Worm (Caenorhabditis elegans) whole organism, L4/young adult: ENCODE data around the gene T07E3.4.

Source experiments
- W03F9.2 ChIP-seq: fragments of 150-350 bp; optimal IDR thresholded peaks from 2 replicates; lab custom pipeline; 2014; ENCODE audit warnings: missing biosample characterization, missing genetic modification characterization
- dao-5 ChIP-seq: sonication (generic microtip); optimal IDR thresholded peaks from 2 replicates; lab custom pipeline; 2016; ENCODE audit warnings: missing genotype, missing genetic modification characterization, moderate library complexity, missing compliant biosample characterization
- him-1 ChIP-seq: sonication (generic microtip); optimal IDR thresholded peaks from 2 replicates; lab custom pipeline; 2016; ENCODE audit warnings: missing genotype, missing genetic modification reagents, missing genetic modification characterization, missing compliant biosample characterization

DNA sequence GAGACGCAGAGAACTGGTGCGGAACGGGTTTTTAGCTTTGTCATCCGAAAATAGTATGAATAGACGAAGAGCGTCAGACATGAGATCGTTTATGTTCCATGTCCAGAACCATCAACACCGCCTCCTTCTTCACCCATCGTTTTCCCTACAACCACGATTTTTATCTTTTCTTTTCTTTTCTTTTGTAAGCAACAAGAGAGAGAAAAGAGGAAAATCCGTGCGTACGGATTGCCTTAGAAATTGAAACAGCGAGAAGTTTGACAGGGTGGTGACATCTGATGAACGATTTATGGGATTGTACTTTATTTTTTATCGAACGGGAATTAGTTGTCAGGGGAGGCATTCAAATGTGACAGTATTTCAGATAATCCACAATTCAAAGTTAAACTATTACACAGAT is 47.9 kb downstream of the T07E3.4 start, which contains the start of gene abu-13:
- no peak for TF ChIP-seq W03F9.2 (tag; lab: Kevin White, UChicago)
- TF ChIP-seq him-1 (tag; lab: Kevin White, UChicago), result no peak
- TF ChIP-seq dao-5, result no peak
